Fruit fly (Drosophila melanogaster) whole organism, wandering third instar larva: ENCODE data around the gene egh.

Experiments used
- Dfd ChIP-seq: fragments of >200 bp; optimal IDR thresholded peaks from 2 replicates; lab custom pipeline; 2017; ENCODE audit warnings: missing biosample characterization, missing genetic modification characterization
- GATAd ChIP-seq: sonication (Bioruptor generic); optimal IDR thresholded peaks from 2 replicates; lab custom pipeline; 2016; ENCODE audit warnings: missing biosample characterization, missing genetic modification characterization
- Hr78 ChIP-seq: fragments of >200 bp; optimal IDR thresholded peaks from 2 replicates; lab custom pipeline; 2017; ENCODE audit warnings: missing biosample characterization, missing genetic modification characterization
- ey ChIP-seq: fragments of 200-800 bp; sonication (Bioruptor generic); optimal IDR thresholded peaks from 2 replicates; lab custom pipeline; 2016; ENCODE audit warnings: missing biosample characterization, missing genetic modification characterization
- jim ChIP-seq: fragments of 175-275, 200-325 bp; sonication (Bioruptor generic); optimal IDR thresholded peaks from 2 replicates; lab custom pipeline; 2016; ENCODE audit warnings: missing biosample characterization, mild to moderate bottlenecking, missing genetic modification characterization
- psq ChIP-seq: fragments of 200-800 bp; sonication (Bioruptor generic); optimal IDR thresholded peaks from 3 replicates; lab custom pipeline; 2017; ENCODE audit warnings: missing biosample characterization, mild to moderate bottlenecking, missing genetic modification characterization, moderate library complexity
- sv ChIP-seq: fragments of 200-800 bp; sonication (Bioruptor generic); optimal IDR thresholded peaks from 3 replicates; lab custom pipeline; 2016; ENCODE audit warnings: missing biosample characterization, missing genetic modification characterization

- TF ChIP-seq sv (GFP tag; lab: Kevin White, UChicago) (no peak), Dfd (GFP tag; lab: Kevin White, UChicago) (no peak), psq (GFP tag; lab: Kevin White, UChicago) (no peak), Hr78 (GFP tag; lab: Kevin White, UChicago) (no peak), GATAd (no peak), ey (no peak), jim (GFP tag; lab: Kevin White, UChicago) (no peak)
Observed at dm6 chrX:2625009-2625408, 36.7 kb downstream of the egh start.
